Worm (Caenorhabditis elegans) whole organism, late embryonic: ENCODE results near the gene F22B5.4.

Experiments used
- ceh-9 ChIP-seq: sonication (generic microtip); optimal IDR thresholded peaks from 2 replicates; lab custom pipeline; 2016; ENCODE audit warnings: mild to moderate bottlenecking, missing genetic modification characterization, inconsistent platforms, missing compliant biosample characterization
- lin-11 ChIP-seq: fragments of 200-800 bp; sonication (Bioruptor generic); optimal IDR thresholded peaks from 2 replicates; lab custom pipeline; 2018; ENCODE audit warnings: mild to moderate bottlenecking, missing genetic modification characterization, missing compliant biosample characterization
- nfya-1 ChIP-seq: sonication (generic microtip); optimal IDR thresholded peaks from 2 replicates; lab custom pipeline; 2017; ENCODE audit warnings: missing genetic modification characterization, mild to moderate bottlenecking, missing compliant biosample characterization, antibody characterized with exemption, moderate library complexity
- pag-3 ChIP-seq: sonication (generic microtip); optimal IDR thresholded peaks from 2 replicates; lab custom pipeline; 2016; ENCODE audit warnings: missing compliant biosample characterization, missing genetic modification characterization, borderline replicate concordance
- pha-4 ChIP-seq: fragments of 150-350 bp; optimal IDR thresholded peaks from 2 replicates; lab custom pipeline; 2018; ENCODE audit warnings: missing biosample characterization, missing genetic modification reagents, missing genetic modification characterization
- unc-3 ChIP-seq, 2 experiments: fragments of 200-800 bp in 1 of 2; sonication (Bioruptor generic) in 1 of 2; sonication (generic microtip) in 1 of 2; conservative IDR thresholded peaks in 1 of 2; optimal IDR thresholded peaks in 1 of 2; 2 replicates each; pipeline versions ENCODE4 v1.3.6 to Lab custom; 2016 to 2022; ENCODE audit warnings: missing compliant biosample characterization in 2 of 2, missing genetic modification characterization in 2 of 2, missing genetic modification reagents in 1 of 2
- unc-42 ChIP-seq: sonication (generic microtip); optimal IDR thresholded peaks from 2 replicates; lab custom pipeline; 2016; ENCODE audit warnings: missing genotype, missing genetic modification characterization, missing compliant biosample characterization
- ztf-16 ChIP-seq: sonication (generic microtip); optimal IDR thresholded peaks from 2 replicates; lab custom pipeline; 2017; ENCODE audit warnings: missing genetic modification characterization, missing compliant biosample characterization

- TF ChIP-seq ceh-9 (no peak), lin-11 (tag; lab: Kevin White, UChicago) (no peak), ztf-16 (tag; lab: Kevin White, UChicago) (no peak), unc-42 (tag; lab: Kevin White, UChicago) (no peak), pha-4 (tag; lab: Kevin White, UChicago) (no peak), nfya-1 (tag; lab: Kevin White, UChicago) (no peak), unc-3 (GFP tag; conservative IDR thresholded peaks at IDR 0.05; lab: Robert Waterston, UW) (no peak), unc-3 (tag; optimal IDR thresholded peaks at IDR 0.05; lab: Kevin White, UChicago) (no peak), pag-3 (tag; lab: Kevin White, UChicago) (no peak)
Observed at ce11 chrII:8466874-8467273, 17.4 kb downstream of the F22B5.4 start, which contains the start of gene F22B5.10.
